Fruit fly (Drosophila melanogaster): Measurements from ENCODE around the gene Prp16.

The Prp16 gene

DNA sequence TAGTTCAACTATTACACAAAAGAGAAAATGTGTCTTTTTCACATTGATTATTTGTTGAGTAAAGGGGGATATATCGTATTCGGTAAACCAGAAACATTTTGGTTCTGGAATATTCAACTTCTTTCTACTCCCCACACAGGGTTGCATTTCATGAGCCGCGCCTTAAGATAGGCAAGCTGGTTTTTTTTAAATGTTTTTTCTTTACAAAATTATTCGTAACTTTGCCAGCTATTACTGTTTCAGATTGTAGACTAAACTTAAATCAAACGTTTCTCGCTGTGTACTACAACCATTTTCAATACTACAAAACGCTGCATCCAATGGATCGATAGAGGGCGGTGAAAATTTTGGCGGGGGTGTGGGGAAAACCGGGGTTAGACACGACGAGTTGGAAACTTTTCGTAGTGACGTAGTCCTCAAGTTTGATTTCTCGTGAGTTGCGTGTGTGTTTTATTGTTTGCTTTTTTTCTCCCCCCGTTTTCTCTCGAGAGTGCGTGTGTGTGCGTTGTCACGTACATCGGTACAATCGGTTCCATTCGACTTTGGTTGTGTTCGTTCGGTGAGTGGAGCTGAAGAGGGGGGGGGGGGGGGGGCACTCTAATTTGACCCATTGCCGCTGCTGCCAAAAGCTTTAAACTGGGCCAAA, 12.5 kb downstream of the Prp16 start (continued):
- TF ChIP-seq OdsH (GFP tag; optimal IDR thresholded peaks at IDR 0.05) (peak; percentile 42), fd85E (GFP tag; optimal IDR thresholded peaks at IDR 0.05) (no peak), CG11294 (GFP tag; IDR thresholded peaks at IDR 0.05) (no peak), CG6854 (GFP tag; optimal IDR thresholded peaks at IDR 0.05) (no peak), esn (GFP tag; optimal IDR thresholded peaks at IDR 0.05) (no peak), Smox (GFP tag; optimal IDR thresholded peaks at IDR 0.05) (no peak), CG34406 (GFP tag; optimal IDR thresholded peaks at IDR 0.05) (no peak), eg (GFP tag; IDR thresholded peaks at IDR 0.05) (peak; percentile 72), pdm3 (GFP tag; optimal IDR thresholded peaks at IDR 0.05) (peak; percentile 30), Sox14 (GFP tag; optimal IDR thresholded peaks at IDR 0.05) (peak; percentile 2), Sox15 (GFP tag; optimal IDR thresholded peaks at IDR 0.05) (no peak), Hr38 (GFP tag; optimal IDR thresholded peaks at IDR 0.05) (no peak), net (GFP tag; optimal IDR thresholded peaks at IDR 0.05) (peak; percentile 5), fd59A (GFP tag; optimal IDR thresholded peaks at IDR 0.05) (no peak), Hr4 (GFP tag; optimal IDR thresholded peaks at IDR 0.05) (peak; percentile 71), Eip75B (GFP tag; optimal IDR thresholded peaks at IDR 0.05) (peak; percentile 16), CG8119 (GFP tag; IDR thresholded peaks at IDR 0.05) (peak; percentile 54; the same call in 2 of the 3 replicates), ss (GFP tag; optimal IDR thresholded peaks at IDR 0.05) (no peak), svp (GFP tag) (no peak), CG9139 (GFP tag; optimal IDR thresholded peaks at IDR 0.05) (no peak), Eip78C (GFP tag) (peak; percentile 77), CG6792 (GFP tag; optimal IDR thresholded peaks at IDR 0.05) (no peak), CG7368 (GFP tag; optimal IDR thresholded peaks at IDR 0.05) (no peak), Ets21C (GFP tag; optimal IDR thresholded peaks at IDR 0.05) (no peak), Blimp-1 (GFP tag; optimal IDR thresholded peaks at IDR 0.05) (no peak), CG3032 (tag; optimal IDR thresholded peaks at IDR 0.05) (no peak)

DNA sequence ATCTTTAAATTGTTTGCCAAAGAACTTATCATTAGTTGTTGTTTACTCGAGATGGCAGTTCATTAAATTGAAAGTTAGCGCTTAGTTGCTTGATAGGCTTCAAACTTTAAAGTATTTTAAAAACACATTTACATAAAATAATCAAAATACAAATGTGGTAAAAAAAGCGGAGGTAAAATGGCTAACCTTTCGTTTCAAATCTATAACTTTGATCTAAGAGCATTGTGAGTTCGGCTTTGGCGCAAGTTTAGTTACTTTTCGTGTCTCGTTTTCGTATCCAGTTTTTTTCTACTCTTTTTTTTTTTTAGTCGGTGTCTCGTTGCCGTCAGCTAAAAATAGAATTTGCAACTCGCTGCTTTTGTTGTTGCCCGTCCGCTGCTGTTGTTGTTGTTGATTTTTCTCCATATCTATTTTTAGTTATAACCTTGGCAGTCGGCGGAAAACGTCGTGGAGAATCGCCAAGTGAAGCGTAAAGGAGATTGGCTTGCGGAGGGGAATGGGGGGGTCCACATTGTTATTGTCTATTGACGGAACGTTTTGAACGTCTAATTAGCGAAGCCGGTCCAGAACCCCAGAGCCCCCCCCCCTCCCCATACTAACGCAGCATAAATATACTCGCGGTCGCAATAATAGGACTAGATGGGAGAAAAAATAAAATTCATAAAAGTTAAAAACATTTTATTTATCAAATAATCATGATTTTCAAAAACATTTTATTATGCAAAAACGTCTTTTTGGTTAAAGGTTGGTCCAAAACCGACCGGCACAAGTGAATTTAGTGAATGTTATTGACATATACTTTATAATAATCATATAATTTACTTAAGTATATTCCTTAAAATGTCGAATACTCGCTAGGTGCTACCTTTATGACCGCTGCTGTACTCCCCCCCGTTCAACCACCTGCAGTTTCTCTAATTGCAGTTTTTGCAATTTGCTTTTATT, 13.6 kb downstream of the Prp16 start:
- TF ChIP-seq CG1621 (tag; optimal IDR thresholded peaks at IDR 0.05) (peak; percentile 47), CG6808 (GFP tag; optimal IDR thresholded peaks at IDR 0.05) (peak; percentile 71), CG8319 (GFP tag; optimal IDR thresholded peaks at IDR 0.05) (no peak), Gug (GFP tag; IDR thresholded peaks at IDR 0.05) (peak; percentile 80), dac (GFP tag; optimal IDR thresholded peaks at IDR 0.05) (peak; percentile 69), CG11294 (GFP tag; IDR thresholded peaks at IDR 0.05) (peak; percentile 85), CG10669 (GFP tag; optimal IDR thresholded peaks at IDR 0.05) (peak; percentile 66), CG7368 (GFP tag; optimal IDR thresholded peaks at IDR 0.05) (no peak), fd85E (GFP tag; optimal IDR thresholded peaks at IDR 0.05) (no peak), Sox102F (GFP tag; optimal IDR thresholded peaks at IDR 0.05) (no peak), CG4318 (GFP tag; optimal IDR thresholded peaks at IDR 0.05) (peak; percentile 69), pdm3 (GFP tag; optimal IDR thresholded peaks at IDR 0.05) (peak; percentile 47), Sox14 (GFP tag; optimal IDR thresholded peaks at IDR 0.05) (peak; percentile 39), CG3919 (GFP tag; optimal IDR thresholded peaks at IDR 0.05) (peak; percentile 61), CG16779 (tag; optimal IDR thresholded peaks at IDR 0.05) (peak; percentile 80), CG15336 (GFP tag; IDR thresholded peaks at IDR 0.05) (peak; percentile 88), CG6792 (GFP tag; optimal IDR thresholded peaks at IDR 0.05) (peak; percentile 13), eg (GFP tag; IDR thresholded peaks at IDR 0.05) (peak; percentile 84), Smox (GFP tag; optimal IDR thresholded peaks at IDR 0.05) (no peak), CG11762 (GFP tag; optimal IDR thresholded peaks at IDR 0.05; ENCODE audit: insufficient read depth) (peak; percentile 45), CG8632 (GFP tag; optimal IDR thresholded peaks at IDR 0.05) (peak; percentile 32), achi (GFP tag; optimal IDR thresholded peaks at IDR 0.05) (peak; percentile 71), dsx (GFP tag; optimal IDR thresholded peaks at IDR 0.05; ENCODE audit: poor library complexity, severe bottlenecking) (peak; percentile 72), svp (GFP tag) (no peak), CG6276 (GFP tag; optimal IDR thresholded peaks at IDR 0.05) (peak; percentile 87), CG11902 (GFP tag; optimal IDR thresholded peaks at IDR 0.05) (no peak), Ets21C (GFP tag; optimal IDR thresholded peaks at IDR 0.05) (no peak), cyc (GFP tag; optimal IDR thresholded peaks at IDR 0.05) (no peak), Hr39 (GFP tag; optimal IDR thresholded peaks at IDR 0.05) (no peak), Eip78C (GFP tag) (peak; percentile 86), ss (GFP tag; optimal IDR thresholded peaks at IDR 0.05) (peak; percentile 33 to 64), CG31627 (GFP tag; optimal IDR thresholded peaks at IDR 0.05) (no peak), Blimp-1 (GFP tag; optimal IDR thresholded peaks at IDR 0.05) (no peak), OdsH (GFP tag; optimal IDR thresholded peaks at IDR 0.05) (peak; percentile 71)

Data from whole organism, prepupa.